Worm (Caenorhabditis elegans): Measurements from ENCODE around the gene T22F3.7.

- TF ChIP-seq unc-98 (GFP tag; IDR thresholded peaks at IDR 0.05) (no peak), zag-1 (tag; optimal IDR thresholded peaks at IDR 0.05) (no peak), aha-1 (tag; optimal IDR thresholded peaks at IDR 0.05) (no peak), mep-1 (tag; optimal IDR thresholded peaks at IDR 0.05) (no peak), ces-1 (GFP tag; optimal IDR thresholded peaks at IDR 0.05) (no peak), ceh-8 (GFP tag; optimal IDR thresholded peaks at IDR 0.05) (no peak), sptf-1 (tag; optimal IDR thresholded peaks at IDR 0.05) (no peak), lin-39 (tag; optimal IDR thresholded peaks at IDR 0.05) (no peak), tlp-1 (tag; optimal IDR thresholded peaks at IDR 0.05) (no peak)
These were observed 51.7 kb downstream of the T22F3.7 start, which contains the start of gene srw-130 for ce11 chrV:3548798-3549197.

All from whole organism, L1 larva.